Fruit fly (Drosophila melanogaster) S2 (cell line): ENCODE measurements around the gene Trmt112.

Experiments used
- CG8478 ChIP-seq: fragments of >200 bp; optimal IDR thresholded peaks from 2 replicates; lab custom pipeline; 2018
- CTCF ChIP-seq, 2 experiments: fragments of >200 bp; optimal IDR thresholded peaks; 2 replicates each; lab custom pipeline; 2018

- TF ChIP-seq CTCF (optimal IDR thresholded peaks at IDR 0.05; lab: Kevin White, UChicago): no peak
- no peak for TF ChIP-seq CG8478
Observed at dm6 chr3L:21257731-21258130, 41.1 kb upstream of the Trmt112 start, which contains the start of gene CG43218.
